Worm (Caenorhabditis elegans) whole organism, mixed stage, embryonic: ENCODE data around the gene sel-2.
A peak's percentile ranks its signal among the peaks of the same experiment; 100 is the strongest.

Experiments
- M03D4.4 ChIP-seq: sonication (generic microtip); optimal IDR thresholded peaks from 2 replicates; lab custom pipeline; 2017; ENCODE audit warnings: mild to moderate bottlenecking, missing genetic modification characterization, missing compliant biosample characterization
- bed-3 ChIP-seq: fragments of 200-800 bp; sonication (Bioruptor generic); optimal IDR thresholded peaks from 3 replicates; lab custom pipeline; 2018; ENCODE audit warnings: mild to moderate bottlenecking, missing genetic modification characterization, moderate library complexity, missing compliant biosample characterization
- blmp-1 ChIP-seq: fragments of 150-350 bp; optimal IDR thresholded peaks from 2 replicates; lab custom pipeline; 2014; ENCODE audit warnings: missing biosample characterization, missing genetic modification characterization
- ceh-39 ChIP-seq: fragments of 150-350 bp; optimal IDR thresholded peaks from 2 replicates; lab custom pipeline; 2014; ENCODE audit warnings: missing biosample characterization, missing genetic modification characterization
- ceh-43 ChIP-seq: fragments of 200-800 bp; sonication (Bioruptor generic); optimal IDR thresholded peaks from 2 replicates; lab custom pipeline; 2018; ENCODE audit warnings: mild to moderate bottlenecking, missing genetic modification characterization, moderate library complexity, missing compliant biosample characterization
- ceh-83 ChIP-seq: fragments of 200-800 bp; sonication (Bioruptor generic); optimal IDR thresholded peaks from 2 replicates; lab custom pipeline; 2018; ENCODE audit warnings: mild to moderate bottlenecking, missing genetic modification characterization, missing compliant biosample characterization
- ces-1 ChIP-seq: fragments of 150-350 bp; optimal IDR thresholded peaks from 2 replicates; lab custom pipeline; 2014; ENCODE audit warnings: missing biosample characterization, missing genetic modification reagents, missing genetic modification characterization
- cnd-1 ChIP-seq: fragments of 200-800 bp; sonication (Bioruptor generic); optimal IDR thresholded peaks from 2 replicates; lab custom pipeline; 2018; ENCODE audit warnings: mild to moderate bottlenecking, missing genetic modification characterization, missing compliant biosample characterization
- drap-1 ChIP-seq: fragments of 200-800 bp; sonication (Bioruptor generic); optimal IDR thresholded peaks from 3 replicates; lab custom pipeline; 2018; ENCODE audit warnings: mild to moderate bottlenecking, missing genetic modification characterization, missing compliant biosample characterization
- elt-1 ChIP-seq: sonication (generic microtip); optimal IDR thresholded peaks from 2 replicates; lab custom pipeline; 2017; ENCODE audit warnings: missing genetic modification characterization, mild to moderate bottlenecking, missing compliant biosample characterization, antibody characterized with exemption, moderate library complexity, borderline replicate concordance; ENCODE audit not compliant: insufficient read depth
- elt-3 ChIP-seq: fragments of 150-350 bp; optimal IDR thresholded peaks from 2 replicates; lab custom pipeline; 2014; ENCODE audit warnings: missing biosample characterization, missing genetic modification characterization
- flh-1 ChIP-seq: fragments of 200-800 bp; sonication (Bioruptor generic); optimal IDR thresholded peaks from 2 replicates; lab custom pipeline; 2018; ENCODE audit warnings: mild to moderate bottlenecking, missing genetic modification characterization, moderate library complexity, missing compliant biosample characterization
- ham-2 ChIP-seq: fragments of 200-800 bp; sonication (Bioruptor generic); optimal IDR thresholded peaks from 2 replicates; lab custom pipeline; 2018; ENCODE audit warnings: mild to moderate bottlenecking, missing genetic modification characterization, missing compliant biosample characterization
- hlh-1 ChIP-seq: fragments of 150-350 bp; optimal IDR thresholded peaks from 2 replicates; lab custom pipeline; 2014; ENCODE audit warnings: missing biosample characterization, missing genetic modification reagents, missing genetic modification characterization
- lin-13 ChIP-seq: fragments of 150-350 bp; optimal IDR thresholded peaks from 2 replicates; lab custom pipeline; 2014; ENCODE audit warnings: missing biosample characterization, missing genetic modification characterization
- lin-32 ChIP-seq: fragments of 200-800 bp; sonication (Bioruptor generic); optimal IDR thresholded peaks from 2 replicates; lab custom pipeline; 2018; ENCODE audit warnings: mild to moderate bottlenecking, missing genetic modification characterization, missing compliant biosample characterization
- lsy-2 ChIP-seq: fragments of 150-350 bp; optimal IDR thresholded peaks from 2 replicates; lab custom pipeline; 2014; ENCODE audit warnings: missing biosample characterization, missing genetic modification characterization
- mab-5 ChIP-seq: fragments of 150-350 bp; optimal IDR thresholded peaks from 2 replicates; lab custom pipeline; 2014; ENCODE audit warnings: missing biosample characterization, missing genetic modification characterization
- mep-1 ChIP-seq: fragments of 150-350 bp; optimal IDR thresholded peaks from 2 replicates; lab custom pipeline; 2017; ENCODE audit warnings: missing biosample characterization, missing genetic modification reagents, missing genetic modification characterization, inconsistent platforms
- mls-2 ChIP-seq: sonication (generic microtip); optimal IDR thresholded peaks from 2 replicates; lab custom pipeline; 2016; ENCODE audit warnings: mild to moderate bottlenecking, missing genetic modification characterization, moderate library complexity, missing compliant biosample characterization
- nhr-12 ChIP-seq: fragments of 150-350 bp; optimal IDR thresholded peaks from 2 replicates; lab custom pipeline; 2014; ENCODE audit warnings: missing biosample characterization, missing genetic modification characterization
- nhr-2 ChIP-seq: fragments of 150-350 bp; optimal IDR thresholded peaks from 2 replicates; lab custom pipeline; 2014; ENCODE audit warnings: missing biosample characterization, missing genetic modification characterization
- nhr-237 ChIP-seq: fragments of 150-350 bp; optimal IDR thresholded peaks from 2 replicates; lab custom pipeline; 2014; ENCODE audit warnings: missing biosample characterization, missing genetic modification characterization
- nhr-28 ChIP-seq: fragments of 150-350 bp; optimal IDR thresholded peaks from 2 replicates; lab custom pipeline; 2014; ENCODE audit warnings: missing biosample characterization, missing genetic modification characterization
- nhr-76 ChIP-seq: sonication (generic microtip); optimal IDR thresholded peaks from 2 replicates; lab custom pipeline; 2017; ENCODE audit warnings: missing biosample characterization, missing genetic modification characterization
- pha-4 ChIP-seq: fragments of 150-350 bp; optimal IDR thresholded peaks from 2 replicates; lab custom pipeline; 2018; ENCODE audit warnings: missing biosample characterization, missing genetic modification reagents, missing genetic modification characterization
- sem-2 ChIP-seq: fragments of 200-800 bp; sonication (Bioruptor generic); optimal IDR thresholded peaks from 2 replicates; lab custom pipeline; 2018; ENCODE audit warnings: mild to moderate bottlenecking, missing genetic modification characterization, missing compliant biosample characterization
- snpc-4 ChIP-seq: fragments of 150-350 bp; optimal IDR thresholded peaks from 2 replicates; lab custom pipeline; 2014; ENCODE audit warnings: missing biosample characterization, missing genetic modification characterization
- sptf-1 ChIP-seq: sonication (generic microtip); optimal IDR thresholded peaks from 2 replicates; lab custom pipeline; 2017; ENCODE audit warnings: mild to moderate bottlenecking, missing genetic modification characterization, moderate library complexity, missing compliant biosample characterization
- tbx-8 ChIP-seq: fragments of 200-800 bp; sonication (Bioruptor generic); optimal IDR thresholded peaks from 2 replicates; lab custom pipeline; 2018; ENCODE audit warnings: mild to moderate bottlenecking, missing genetic modification characterization, moderate library complexity, missing compliant biosample characterization
- unc-120 ChIP-seq: sonication (generic microtip); optimal IDR thresholded peaks from 2 replicates; lab custom pipeline; 2017; ENCODE audit warnings: missing genetic modification characterization, missing compliant biosample characterization; ENCODE audit not compliant: poor library complexity, severe bottlenecking
- unc-39 ChIP-seq: fragments of 150-350 bp; optimal IDR thresholded peaks from 2 replicates; lab custom pipeline; 2014; ENCODE audit warnings: missing biosample characterization, missing genetic modification characterization
- unc-62 ChIP-seq: fragments of 150-350 bp; optimal IDR thresholded peaks from 2 replicates; lab custom pipeline; 2014; ENCODE audit warnings: missing biosample characterization, missing genetic modification reagents, missing genetic modification characterization
- zip-8 ChIP-seq: fragments of 150-350 bp; optimal IDR thresholded peaks from 2 replicates; lab custom pipeline; 2014; ENCODE audit warnings: missing biosample characterization, missing genetic modification characterization
- ztf-11 ChIP-seq: fragments of 150-350 bp; optimal IDR thresholded peaks from 2 replicates; lab custom pipeline; 2014; ENCODE audit warnings: missing biosample characterization, missing genetic modification characterization

The sel-2 gene

DNA sequence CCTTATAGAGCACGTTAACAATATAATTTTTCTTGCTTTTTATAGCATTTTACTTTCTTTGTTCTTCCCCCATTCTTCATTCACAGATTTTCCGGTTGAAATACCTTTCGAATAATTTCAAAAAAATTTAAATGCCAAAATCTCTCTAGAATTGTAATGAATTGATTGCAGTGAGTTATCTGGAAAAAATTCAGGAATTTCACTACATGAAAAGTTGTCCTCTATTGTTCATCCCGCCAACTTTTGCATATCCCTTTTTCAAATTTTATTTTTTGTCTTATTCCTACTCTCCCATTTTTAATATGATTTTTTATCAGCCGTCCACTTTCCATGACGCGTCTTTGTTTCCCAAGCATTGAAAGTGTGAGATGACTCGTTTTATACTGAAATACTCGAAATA, 41.2 kb upstream of the sel-2 start:
- TF ChIP-seq mep-1 = no peak
- no peak for TF ChIP-seq lsy-2 (tag; lab: Kevin White, UChicago)
- TF ChIP-seq blmp-1 (tag; lab: Kevin White, UChicago) = no peak
- no peak for TF ChIP-seq unc-39
- TF ChIP-seq tbx-8 (GFP tag; lab: Kevin White, UChicago) = no peak
- TF ChIP-seq M03D4.4 (tag; lab: Kevin White, UChicago) = no peak
- TF ChIP-seq ceh-39 (tag; lab: Kevin White, UChicago) = no peak
- no peak for TF ChIP-seq nhr-237 (tag; lab: Kevin White, UChicago)
- no peak for TF ChIP-seq drap-1
- no peak for TF ChIP-seq nhr-76
- TF ChIP-seq sptf-1 (tag; lab: Kevin White, UChicago) = no peak
- no peak for TF ChIP-seq nhr-2 (tag; lab: Kevin White, UChicago)
- no peak for TF ChIP-seq unc-120 (tag; lab: Kevin White, UChicago)
- TF ChIP-seq elt-1 (tag; lab: Kevin White, UChicago) = no peak
- TF ChIP-seq pha-4 = no peak
- no peak for TF ChIP-seq snpc-4

DNA sequence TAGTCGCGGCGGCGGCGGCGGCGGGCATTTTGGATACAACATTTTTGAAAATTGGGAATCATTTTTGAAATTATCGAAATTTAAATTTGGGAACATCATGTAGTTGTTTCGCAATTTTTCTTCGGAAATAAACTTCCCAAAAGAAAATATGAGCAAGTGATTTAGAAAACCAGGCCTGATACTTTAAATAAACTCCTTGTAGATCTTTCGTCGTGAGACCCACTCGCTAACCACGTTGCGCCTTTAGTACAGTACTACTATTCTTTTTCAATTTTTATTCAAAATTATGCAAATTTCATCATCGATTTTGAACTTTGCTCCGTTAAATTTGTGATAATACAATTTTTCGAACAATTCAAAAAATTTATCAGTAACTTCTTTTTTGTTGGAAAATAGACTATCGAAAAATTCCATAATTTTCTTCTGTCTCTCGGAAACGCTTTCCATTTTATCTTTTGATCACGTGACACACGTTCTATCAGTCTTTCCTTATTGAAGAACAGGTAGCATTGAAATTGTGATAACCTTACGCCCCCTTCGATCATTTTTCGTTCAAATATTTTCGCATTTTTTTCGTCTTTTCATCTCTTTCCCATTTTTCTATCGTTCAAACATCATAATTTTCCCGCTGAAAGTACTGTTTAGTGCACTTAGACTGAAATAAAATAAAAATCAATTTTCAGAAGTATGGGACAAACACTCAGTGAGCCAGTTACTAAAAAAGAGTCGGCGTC, 37.8 kb upstream of the sel-2 start, which contains the start of gene ppm-2:
ppm-2 (plus strand) TSS at position 684 of the 734 bp plus-strand sequence.
- TF ChIP-seq lin-13 = no peak
- no peak for TF ChIP-seq snpc-4
- TF ChIP-seq elt-3 (tag; lab: Kevin White, UChicago) = no peak
- TF ChIP-seq ztf-11 = no peak
- TF ChIP-seq, all 35 proteins: peak for 0

DNA sequence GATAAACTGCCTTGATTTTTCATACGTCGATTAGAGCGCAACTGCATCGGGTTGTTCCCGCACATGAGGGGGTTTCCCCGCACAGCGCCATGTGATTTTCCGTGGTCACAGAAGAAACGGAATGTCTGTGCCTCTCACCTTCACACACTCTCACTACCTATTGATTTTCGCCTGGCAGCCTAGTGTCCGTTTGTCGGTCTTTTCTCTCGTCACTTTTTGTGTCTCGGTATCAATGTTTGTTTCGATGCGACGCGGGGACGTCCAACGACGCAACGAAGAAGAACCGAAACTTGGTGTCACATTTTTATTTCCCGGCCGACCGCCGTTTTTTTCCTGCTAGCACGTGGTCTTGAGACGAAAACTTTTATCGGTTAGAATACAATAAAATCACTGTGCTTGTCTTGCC, 37.2 kb upstream of the sel-2 start:
- TF ChIP-seq M03D4.4 (tag; lab: Kevin White, UChicago) (peak; percentile 58), ztf-11 (peak; percentile 32), tbx-8 (GFP tag; lab: Kevin White, UChicago) (no peak), blmp-1 (tag; lab: Kevin White, UChicago) (no peak), nhr-2 (tag; lab: Kevin White, UChicago) (no peak), lsy-2 (tag; lab: Kevin White, UChicago) (peak; percentile 68), lin-13 (peak; percentile 42), drap-1 (peak; percentile 50), nhr-28 (tag; lab: Kevin White, UChicago) (no peak), flh-1 (no peak), elt-1 (tag; lab: Kevin White, UChicago) (no peak), ces-1 (GFP tag; lab: Kevin White, UChicago) (peak; percentile 60), sem-2 (no peak), snpc-4 (no peak), pha-4 (peak; percentile 92), unc-39 (no peak), unc-62 (GFP tag; lab: Kevin White, UChicago) (peak; percentile 83), sptf-1 (tag; lab: Kevin White, UChicago) (no peak), zip-8 (tag; lab: Kevin White, UChicago) (no peak), ceh-39 (tag; lab: Kevin White, UChicago) (peak; percentile 3), ceh-83 (GFP tag; lab: Kevin White, UChicago) (no peak), elt-3 (tag; lab: Kevin White, UChicago) (peak; percentile 75), cnd-1 (tag; lab: Kevin White, UChicago) (no peak), bed-3 (no peak), lin-32 (GFP tag; lab: Kevin White, UChicago) (no peak), nhr-76 (no peak), hlh-1 (peak; percentile 90), unc-120 (tag; lab: Kevin White, UChicago) (peak; percentile 58), ceh-43 (GFP tag; lab: Kevin White, UChicago) (no peak), mep-1 (peak; percentile 85), ham-2 (GFP tag; lab: Kevin White, UChicago) (peak; percentile 27), mls-2 (no peak), mab-5 (tag; lab: Kevin White, UChicago) (no peak), nhr-237 (tag; lab: Kevin White, UChicago) (peak; percentile 90), nhr-12 (tag; lab: Kevin White, UChicago) (no peak)
